Fruit fly (Drosophila melanogaster): ENCODE data around the gene CG34112.

CG34112 gene

DNA sequence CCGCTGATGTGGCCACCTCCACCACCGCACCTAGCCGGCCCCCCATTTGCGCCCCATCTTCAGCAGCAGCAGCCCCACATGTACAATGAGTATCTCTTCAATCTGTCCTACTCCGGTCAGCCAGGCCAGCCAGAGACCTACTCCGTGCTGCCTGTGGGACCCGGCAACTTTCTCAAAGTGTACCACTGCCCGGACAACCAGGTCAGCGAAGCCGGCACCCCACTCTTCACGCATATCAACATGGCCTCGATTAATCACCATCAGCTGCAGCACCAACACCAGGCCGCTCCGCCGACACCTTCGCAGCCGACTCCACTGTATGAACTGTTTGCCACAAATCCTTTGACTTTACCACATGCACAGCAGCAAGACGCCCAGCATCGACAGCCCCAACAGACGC is 43.8 kb upstream of the CG34112 start:
- TF ChIP-seq sisA (GFP tag; IDR thresholded peaks at IDR 0.05) (no peak), CG5953 (GFP tag; IDR thresholded peaks at IDR 0.05) (no peak), CG4730 (GFP tag; IDR thresholded peaks at IDR 0.05) (no peak), hbn (GFP tag; IDR thresholded peaks at IDR 0.05; ENCODE audit: partially characterized antibody) (no peak), run (tag; optimal IDR thresholded peaks at IDR 0.05) (no peak), CG32772 (GFP tag; IDR thresholded peaks at IDR 0.05) (no peak)

DNA sequence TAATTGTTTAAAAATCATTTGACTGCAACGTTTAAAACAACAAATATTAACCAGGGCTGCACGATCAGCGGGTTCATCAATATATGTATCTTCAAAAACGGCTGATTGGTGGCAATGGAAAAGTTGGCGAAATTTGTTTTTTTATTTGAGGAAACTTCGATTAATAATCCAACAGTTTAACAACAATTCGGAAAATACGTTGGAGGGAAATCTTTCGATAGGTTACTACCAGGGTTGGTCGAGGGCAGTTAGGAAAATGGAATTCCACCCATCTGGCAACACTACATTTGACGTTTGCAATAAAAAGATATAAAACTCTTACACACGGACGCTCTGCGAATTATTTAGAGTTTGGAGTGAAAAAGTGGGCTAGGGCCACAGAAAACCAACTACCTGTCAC is 43.1 kb upstream of the CG34112 start, which contains the start of the genes Lipt2 and CG14650:
Gene Lipt2 (minus strand): TSS at position 217 of the 400 bp plus-strand sequence.
Gene CG14650 (plus strand): TSS at position 275 of the 400 bp plus-strand sequence.
- TF ChIP-seq Side (GFP tag; optimal IDR thresholded peaks at IDR 0.05) (peak; percentile 59), CG5180 (GFP tag; optimal IDR thresholded peaks at IDR 0.05) (no peak), bowl (GFP tag; IDR thresholded peaks at IDR 0.05) (no peak), Blimp-1 (GFP tag; optimal IDR thresholded peaks at IDR 0.05) (no peak), NK7.1 (GFP tag; optimal IDR thresholded peaks at IDR 0.05) (no peak), cato (GFP tag; optimal IDR thresholded peaks at IDR 0.05; ENCODE audit: borderline replicate concordance) (no peak), D19B (GFP tag; optimal IDR thresholded peaks at IDR 0.05) (no peak), CG4820 (GFP tag; optimal IDR thresholded peaks at IDR 0.05) (peak; percentile 20), YL-1 (GFP tag; optimal IDR thresholded peaks at IDR 0.05) (peak; percentile 93), Stat92E (GFP tag; optimal IDR thresholded peaks at IDR 0.05) (no peak), sug (tag; optimal IDR thresholded peaks at IDR 0.05) (peak; percentile 60), CG18599 (GFP tag; optimal IDR thresholded peaks at IDR 0.05) (no peak), h (optimal IDR thresholded peaks at IDR 0.05) (no peak), CG14014 (GFP tag; IDR thresholded peaks at IDR 0.05) (peak; percentile 26; the same call in 1 of the 2 replicates), HLH54F (GFP tag; optimal IDR thresholded peaks at IDR 0.05) (peak; percentile 76), Dll (GFP tag; IDR thresholded peaks at IDR 0.05; ENCODE audit: partially characterized antibody) (peak; percentile 73; the same call in 3 of the 4 replicates), jigr1 (GFP tag; IDR thresholded peaks at IDR 0.05) (no peak), CG10431 (GFP tag; optimal IDR thresholded peaks at IDR 0.05) (no peak), ewg (GFP tag; optimal IDR thresholded peaks at IDR 0.05) (peak; percentile 38), Atf6 (GFP tag; IDR thresholded peaks at IDR 0.05) (no peak; the same call in 1 of the 2 replicates), CTCF (GFP tag; optimal IDR thresholded peaks at IDR 0.05) (peak; percentile 23), phol (tag; optimal IDR thresholded peaks at IDR 0.05) (peak; percentile 81), HLH3B (GFP tag; IDR thresholded peaks at IDR 0.05) (no peak), ato (GFP tag; IDR thresholded peaks at IDR 0.05; ENCODE audit: partially characterized antibody) (no peak; the same call in 1 of the 2 replicates), gcm (GFP tag; optimal IDR thresholded peaks at IDR 0.05) (peak; percentile 36), Hr3 (GFP tag; optimal IDR thresholded peaks at IDR 0.05) (peak; percentile 57), sens (GFP tag) (peak; percentile 93), ftz-f1 (GFP tag; optimal IDR thresholded peaks at IDR 0.05) (peak; percentile 36), CG11504 (tag; optimal IDR thresholded peaks at IDR 0.05) (no peak), sna (GFP tag; IDR thresholded peaks at IDR 0.05; ENCODE audit: partially characterized antibody) (peak; percentile 46), E2f1 (GFP tag; IDR thresholded peaks at IDR 0.05) (0 out of 2 replicates have a peak, but pooled peaks have one; percentile 9), CG13894 (tag; optimal IDR thresholded peaks at IDR 0.05) (no peak), CG15269 (tag; optimal IDR thresholded peaks at IDR 0.05) (no peak), Nf-YA (GFP tag; IDR thresholded peaks at IDR 0.05) (no peak), CG14050 (GFP tag; IDR thresholded peaks at IDR 0.05) (no peak), vfl (GFP tag; optimal IDR thresholded peaks at IDR 0.05) (peak; percentile 12), Vsx1 (GFP tag; optimal IDR thresholded peaks at IDR 0.05) (no peak), D19A (tag; optimal IDR thresholded peaks at IDR 0.05) (no peak), Sox100B (GFP tag; optimal IDR thresholded peaks at IDR 0.05) (no peak), Xbp1 (GFP tag; optimal IDR thresholded peaks at IDR 0.05) (peak; percentile 75), tx (GFP tag; optimal IDR thresholded peaks at IDR 0.05) (peak; percentile 53), Hr51 (GFP tag; optimal IDR thresholded peaks at IDR 0.05) (peak; percentile 29 to 50), Tbp (GFP tag; optimal IDR thresholded peaks at IDR 0.05) (no peak), CG17186 (GFP tag; optimal IDR thresholded peaks at IDR 0.05) (peak; percentile 52)
